Worm (Caenorhabditis elegans): ENCODE measurements around the gene C17H11.5.
"Not testable (repeated sequence)": the region's sequence is repeated elsewhere in the genome, so short reads cannot be mapped to it uniquely, and the experiment has no call there.

Gene C17H11.5

DNA sequence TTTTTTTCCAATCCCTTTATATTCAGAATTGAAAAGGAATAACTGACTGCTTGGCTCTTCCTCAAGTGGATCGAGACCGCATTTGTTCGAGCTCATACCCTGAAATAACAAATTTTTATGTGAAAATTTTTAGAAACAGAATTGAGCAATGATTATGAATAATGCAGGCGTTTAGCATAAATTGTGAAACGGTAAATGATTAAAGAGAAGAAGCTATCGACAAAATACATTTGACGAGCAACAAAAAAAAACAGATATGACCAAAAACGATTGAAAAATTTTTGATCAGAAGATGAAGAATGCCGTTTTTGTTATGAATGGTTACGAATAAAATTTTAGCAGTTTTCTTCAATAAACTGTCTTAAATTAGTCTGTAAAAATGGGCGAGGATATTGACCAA lies 18.7 kb upstream of the C17H11.5 start, which contains the start of gene C17H11.6:
Gene C17H11.6 (minus strand): TSS at position 101 of the 400 bp plus-strand sequence.
- TF ChIP-seq ceh-28 (tag; optimal IDR thresholded peaks at IDR 0.05) (no peak), ZK546.5 (tag; optimal IDR thresholded peaks at IDR 0.05) (no peak), tbx-2 (tag; optimal IDR thresholded peaks at IDR 0.05) (no peak), elt-2 (tag; optimal IDR thresholded peaks at IDR 0.05) (no peak), lsy-12 (tag; optimal IDR thresholded peaks at IDR 0.05) (no peak), ceh-16 (tag; optimal IDR thresholded peaks at IDR 0.05) (no peak), elt-3 (tag; optimal IDR thresholded peaks at IDR 0.05) (no peak)

DNA sequence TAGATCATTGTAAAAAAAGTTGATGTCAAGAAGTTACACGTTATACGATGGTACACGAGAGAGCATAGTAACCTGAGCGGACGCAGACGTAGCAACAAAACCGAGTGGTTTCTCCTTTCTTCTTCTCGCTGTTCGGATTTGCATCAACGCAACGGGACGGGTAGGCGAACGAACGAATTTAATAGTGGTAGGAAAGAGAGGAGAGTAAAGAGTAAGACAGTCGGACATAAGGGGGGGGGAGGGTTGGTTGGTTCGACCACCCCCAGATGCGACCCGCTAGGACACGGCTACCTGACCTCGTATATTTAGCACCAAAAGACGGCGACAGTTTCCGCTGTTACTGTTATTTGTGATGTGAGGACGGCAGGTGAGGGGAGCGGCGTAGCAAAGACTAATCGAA lies 16.3 kb upstream of the C17H11.5 start:
- TF ChIP-seq nhr-25 (tag; optimal IDR thresholded peaks at IDR 0.05) (peak; percentile 70), hmg-11 (tag; optimal IDR thresholded peaks at IDR 0.05) (peak; percentile 13), lsy-12 (tag; optimal IDR thresholded peaks at IDR 0.05) (no peak), nhr-23 (tag; optimal IDR thresholded peaks at IDR 0.05) (peak; percentile 14)

DNA sequence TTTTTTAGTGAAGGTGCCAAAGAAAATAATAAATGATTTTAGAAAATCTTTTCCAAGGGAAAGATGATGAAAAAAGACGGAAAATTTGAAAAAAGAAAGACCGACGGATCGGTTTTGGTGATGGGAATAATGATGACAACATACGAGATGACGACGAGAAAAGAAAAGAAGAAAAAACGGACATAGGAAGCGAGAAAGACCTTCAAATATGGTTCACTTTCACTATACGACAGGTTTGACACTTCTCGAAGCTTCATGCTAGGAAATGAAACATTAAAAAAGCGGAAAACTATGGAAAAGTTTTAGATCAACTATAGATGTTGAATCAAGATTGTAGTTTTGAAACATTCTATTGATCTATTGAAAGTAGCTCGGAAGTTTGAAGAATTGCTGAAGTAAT lies 15.3 kb upstream of the C17H11.5 start:
- TF ChIP-seq lin-15B (tag; optimal IDR thresholded peaks at IDR 0.05), result no peak
- TF ChIP-seq ztf-11 (tag; optimal IDR thresholded peaks at IDR 0.05), result no peak
- no peak for TF ChIP-seq aly-2 (tag; optimal IDR thresholded peaks at IDR 0.05)
- no peak for TF ChIP-seq jun-1 (tag; optimal IDR thresholded peaks at IDR 0.05)
- TF ChIP-seq fos-1 (tag; optimal IDR thresholded peaks at IDR 0.05), result no peak
- TF ChIP-seq pha-4 (tag; optimal IDR thresholded peaks at IDR 0.05), result no peak
- no peak for TF ChIP-seq elt-2 (tag; optimal IDR thresholded peaks at IDR 0.05)
- TF ChIP-seq tbx-2 (tag; optimal IDR thresholded peaks at IDR 0.05), result no peak
- peak; percentile 81 for TF ChIP-seq nhr-25 (tag; optimal IDR thresholded peaks at IDR 0.05)
- peak; percentile 65 for TF ChIP-seq nhr-23 (tag; optimal IDR thresholded peaks at IDR 0.05)

DNA sequence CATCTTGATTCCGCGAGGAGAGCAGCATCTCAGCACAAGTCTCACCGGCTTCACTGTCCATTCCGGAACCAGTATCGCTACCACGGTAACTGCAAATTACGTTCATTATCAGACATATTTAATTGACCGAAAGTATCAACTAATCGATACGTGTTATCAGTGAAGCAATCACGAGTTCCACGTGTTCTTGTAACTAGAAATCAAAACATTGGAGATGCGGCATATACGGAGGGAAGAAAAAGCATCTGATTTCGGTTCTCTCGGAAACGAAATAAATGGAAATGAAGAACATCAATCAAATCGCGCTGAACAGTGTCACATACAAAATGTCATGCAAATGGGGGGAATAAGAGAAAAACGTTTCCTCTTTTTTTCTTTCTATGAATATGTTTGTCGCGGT lies 8.3 kb upstream of the C17H11.5 start:
- TF ChIP-seq elt-2 (tag; optimal IDR thresholded peaks at IDR 0.05) (peak; percentile 56), lsy-12 (tag; optimal IDR thresholded peaks at IDR 0.05) (no peak), nfya-1 (tag; optimal IDR thresholded peaks at IDR 0.05; ENCODE audit: insufficient read depth) (no peak), eor-1 (tag; optimal IDR thresholded peaks at IDR 0.05) (no peak), R02D3.7 (tag; optimal IDR thresholded peaks at IDR 0.05) (no peak), egl-5 (tag; optimal IDR thresholded peaks at IDR 0.05) (peak; percentile 18), ama-1 (optimal IDR thresholded peaks at IDR 0.05) (peak; percentile 2), fkh-10 (GFP tag; optimal IDR thresholded peaks at IDR 0.05) (no peak), nhr-23 (tag; optimal IDR thresholded peaks at IDR 0.05) (no peak), pha-4 (tag; optimal IDR thresholded peaks at IDR 0.05) (peak; percentile 4), unc-39 (tag; optimal IDR thresholded peaks at IDR 0.05) (no peak), ceh-28 (tag; optimal IDR thresholded peaks at IDR 0.05) (peak; percentile 16), nhr-77 (tag; optimal IDR thresholded peaks at IDR 0.05) (no peak)

DNA sequence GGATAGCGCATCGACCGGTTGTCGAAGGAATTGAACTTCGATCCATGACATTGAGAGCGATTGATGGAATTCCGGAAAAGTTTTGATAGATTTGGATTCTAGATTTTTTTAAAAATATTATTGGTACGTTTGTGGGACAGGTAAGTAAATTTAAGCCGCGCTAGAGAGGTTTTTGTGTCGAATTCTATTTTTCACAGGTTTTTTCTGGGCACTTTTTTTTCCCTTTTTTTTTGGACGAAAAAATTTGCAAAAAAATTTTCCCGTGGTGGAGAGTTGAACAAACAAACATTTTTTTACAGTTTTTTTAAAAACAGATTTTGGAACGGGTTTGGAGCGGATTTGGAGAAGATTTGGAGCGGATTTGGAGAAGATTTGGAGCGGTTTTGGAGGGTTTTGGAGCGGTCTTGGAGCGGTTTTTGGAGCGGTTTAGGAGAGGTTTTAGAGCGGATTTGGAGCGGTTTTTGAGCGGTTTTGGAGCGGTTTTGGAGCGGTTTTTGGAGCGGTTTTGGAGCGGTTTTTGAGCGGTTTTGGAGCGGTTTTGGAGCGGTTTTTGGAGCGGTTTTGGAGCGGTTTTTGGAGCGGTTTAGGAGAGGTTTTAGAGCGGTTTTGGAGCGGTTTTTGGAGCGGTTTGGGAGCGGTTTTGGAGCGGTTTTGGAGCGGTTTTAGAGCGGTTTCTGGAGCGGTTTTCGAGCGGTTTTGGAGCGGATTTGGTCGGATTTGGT lies 3.2 kb downstream of the C17H11.5 start, which contains the start of gene C17H11.4:
Gene C17H11.4 (minus strand): TSS at position 51 of the 722 bp plus-strand sequence.
- not testable (repeated sequence) for TF ChIP-seq ceh-16, egl-5, ZK546.5 (tag; optimal IDR thresholded peaks at IDR 0.05)

DNA sequence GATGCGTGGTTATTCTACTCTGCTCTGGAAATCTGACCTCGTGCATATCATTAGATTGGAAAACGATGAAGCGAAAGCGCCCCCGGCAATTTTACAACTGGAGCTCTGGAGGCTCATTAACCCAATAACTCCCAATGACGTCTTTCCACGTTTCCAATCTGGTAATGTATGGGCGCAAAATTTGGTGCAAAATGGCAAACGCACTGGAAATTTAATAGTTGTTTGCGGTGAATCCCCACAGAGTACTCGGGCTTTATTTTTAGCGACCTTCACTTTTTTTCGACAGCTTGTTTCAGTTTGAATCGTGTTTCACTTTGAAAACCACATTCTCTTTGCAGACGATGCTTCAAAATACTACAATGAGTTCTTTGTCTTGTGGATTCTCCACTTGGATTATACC lies 11.3 kb downstream of the C17H11.5 start, which contains the start of gene C17H11.1:
Gene C17H11.1 (plus strand): TSS at position 301 of the 400 bp plus-strand sequence.
- TF ChIP-seq ceh-9 (tag; optimal IDR thresholded peaks at IDR 0.05) (no peak), ama-1 (optimal IDR thresholded peaks at IDR 0.05) (no peak)

DNA sequence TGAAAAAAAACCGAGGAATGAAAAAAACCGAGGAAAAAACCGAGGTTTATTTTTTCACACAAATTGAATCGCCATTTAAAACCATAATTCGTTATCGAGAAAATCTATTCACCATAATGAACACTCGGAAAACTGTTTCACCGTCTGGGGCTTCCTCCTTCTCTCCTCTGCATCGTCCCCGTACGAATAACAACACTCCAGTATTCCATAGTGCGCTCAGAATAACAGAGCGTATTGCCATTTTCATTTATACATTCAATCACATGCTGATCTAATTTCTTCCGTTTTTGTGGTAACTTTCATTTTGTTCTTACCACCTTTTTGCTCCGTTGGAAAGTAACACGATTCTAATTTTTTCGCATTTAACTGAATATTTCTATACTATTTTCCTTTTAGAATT lies 15.4 kb downstream of the C17H11.5 start, which contains the start of gene C17H11.2:
Gene C17H11.2 (plus strand): TSS at position 397 of the 400 bp plus-strand sequence.
- TF ChIP-seq nhr-23 (tag; optimal IDR thresholded peaks at IDR 0.05) (peak; percentile 41), hmg-11 (tag; optimal IDR thresholded peaks at IDR 0.05) (peak; percentile 39), pha-4 (tag; optimal IDR thresholded peaks at IDR 0.05) (peak; percentile 43), ceh-16 (tag; optimal IDR thresholded peaks at IDR 0.05) (no peak), elt-2 (tag; optimal IDR thresholded peaks at IDR 0.05) (peak; percentile 33)

DNA sequence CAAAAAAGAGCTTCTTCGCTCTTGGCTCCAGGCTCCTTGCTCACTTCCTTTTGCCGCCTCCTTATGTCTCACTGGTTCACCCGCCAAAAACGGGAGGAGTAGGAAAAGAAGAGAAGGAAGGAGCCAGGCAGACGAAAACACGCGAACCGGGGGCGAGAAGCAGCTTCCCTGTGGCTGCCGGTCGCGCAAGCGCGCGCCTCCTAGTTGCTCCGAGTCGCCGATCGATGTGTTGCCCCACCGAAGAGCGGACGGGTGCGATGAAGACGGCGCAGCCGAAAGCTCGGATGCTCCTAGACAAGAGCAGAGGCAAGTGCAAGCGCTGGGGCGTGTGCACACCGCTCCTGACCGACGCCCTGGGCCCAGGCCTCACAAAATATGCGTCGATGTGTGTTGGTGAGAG lies 21.4 kb downstream of the C17H11.5 start:
- TF ChIP-seq pqm-1 (tag; optimal IDR thresholded peaks at IDR 0.05) (no peak), nfya-1 (tag; optimal IDR thresholded peaks at IDR 0.05; ENCODE audit: insufficient read depth) (peak; percentile 64), fkh-10 (GFP tag; optimal IDR thresholded peaks at IDR 0.05) (peak; percentile 82), skn-1 (tag; optimal IDR thresholded peaks at IDR 0.05) (peak; percentile 28), lin-39 (tag; optimal IDR thresholded peaks at IDR 0.05) (peak; percentile 85), ceh-28 (tag; optimal IDR thresholded peaks at IDR 0.05) (peak; percentile 11), hmg-11 (tag; optimal IDR thresholded peaks at IDR 0.05) (peak; percentile 61), lin-15B (tag; optimal IDR thresholded peaks at IDR 0.05) (peak; percentile 11), nhr-67 (tag; optimal IDR thresholded peaks at IDR 0.05) (no peak), elt-2 (tag; optimal IDR thresholded peaks at IDR 0.05) (no peak), snpc-4 (tag; optimal IDR thresholded peaks at IDR 0.05) (peak; percentile 7), daf-12 (tag; optimal IDR thresholded peaks at IDR 0.05) (no peak)

All from whole organism, L3 larva.